Worm (Caenorhabditis elegans) whole organism, L2 larva: Measurements from ENCODE around the gene F19B10.2.

Experiments
- alr-1 ChIP-seq: fragments of 150-350 bp; optimal IDR thresholded peaks from 2 replicates; lab custom pipeline; 2014; ENCODE audit warnings: missing biosample characterization, missing genetic modification characterization
- ama-1 ChIP-seq: fragments of 150-350 bp; optimal IDR thresholded peaks from 2 replicates; lab custom pipeline; 2018; ENCODE audit warnings: inconsistent platforms
- blmp-1 ChIP-seq: sonication (generic microtip); optimal IDR thresholded peaks from 2 replicates; lab custom pipeline; 2017; ENCODE audit warnings: missing genetic modification characterization, mild to moderate bottlenecking, missing compliant biosample characterization, antibody characterized with exemption, moderate library complexity; ENCODE audit not compliant: insufficient read depth
- elt-3 ChIP-seq: sonication (generic microtip); optimal IDR thresholded peaks from 2 replicates; lab custom pipeline; 2017; ENCODE audit warnings: missing biosample characterization, missing genetic modification characterization
- lsy-2 ChIP-seq, 2 experiments: fragments of 150-350 bp in 1 of 2; sonication (generic microtip) in 1 of 2; optimal IDR thresholded peaks; 2 replicates each; lab custom pipeline; 2014 to 2017; ENCODE audit warnings: missing biosample characterization in 2 of 2, missing genetic modification characterization in 2 of 2
- mdl-1 ChIP-seq, 2 experiments: fragments of 150-350 bp in 1 of 2; sonication (generic microtip) in 1 of 2; optimal IDR thresholded peaks; 2 replicates each; lab custom pipeline; 2017; ENCODE audit warnings: missing biosample characterization in 2 of 2, missing genetic modification characterization in 2 of 2
- nhr-237 ChIP-seq: fragments of 150-350 bp; optimal IDR thresholded peaks from 2 replicates; lab custom pipeline; 2014; ENCODE audit warnings: missing biosample characterization, missing genetic modification characterization
- nhr-77 ChIP-seq: fragments of 150-350 bp; optimal IDR thresholded peaks from 2 replicates; lab custom pipeline; 2014; ENCODE audit warnings: missing biosample characterization, missing genetic modification characterization
- peb-1 ChIP-seq: fragments of 150-350 bp; optimal IDR thresholded peaks from 2 replicates; lab custom pipeline; 2014; ENCODE audit warnings: missing biosample characterization, missing genetic modification characterization
- unc-55 ChIP-seq: fragments of 150-350 bp; sonication (generic microtip); optimal IDR thresholded peaks from 3 replicates; lab custom pipeline; 2014; ENCODE audit warnings: missing biosample characterization, missing genetic modification reagents, missing genetic modification characterization
- unc-62 ChIP-seq: fragments of 150-350 bp; optimal IDR thresholded peaks from 2 replicates; lab custom pipeline; 2014; ENCODE audit warnings: missing biosample characterization, missing genetic modification reagents, missing genetic modification characterization
- zag-1 ChIP-seq: fragments of 150-350 bp; optimal IDR thresholded peaks from 2 replicates; lab custom pipeline; 2014; ENCODE audit warnings: missing biosample characterization, missing genetic modification characterization
- ztf-11 ChIP-seq: sonication (generic microtip); optimal IDR thresholded peaks from 2 replicates; lab custom pipeline; 2017; ENCODE audit warnings: missing biosample characterization, missing genetic modification characterization

- TF ChIP-seq elt-3 (tag; lab: Kevin White, UChicago): no peak
- no peak for TF ChIP-seq lsy-2 (tag; optimal IDR thresholded peaks at IDR 0.05; lab: Kevin White, UChicago)
- no peak for TF ChIP-seq mdl-1 (tag; optimal IDR thresholded peaks at IDR 0.05; lab: Kevin White, UChicago)
- TF ChIP-seq nhr-237: no peak
- TF ChIP-seq unc-55: no peak
- TF ChIP-seq blmp-1 (tag; lab: Kevin White, UChicago): no peak
- TF ChIP-seq peb-1 (tag; lab: Kevin White, UChicago): no peak
- no peak for TF ChIP-seq zag-1 (tag; lab: Kevin White, UChicago)
- no peak for TF ChIP-seq alr-1
- no peak for TF ChIP-seq ztf-11
- TF ChIP-seq ama-1: no peak
- no peak for TF ChIP-seq unc-62 (GFP tag; lab: Kevin White, UChicago)
- TF ChIP-seq nhr-77 (tag; lab: Kevin White, UChicago): no peak
Measured at ce11 chrII:3716455-3716854, 41.2 kb downstream of the F19B10.2 start, which contains the start of gene srh-99.
